Fruit fly (Drosophila melanogaster): ENCODE data around the gene glo.
A peak's percentile ranks its signal among the peaks of the same experiment; 100 is the strongest.

The glo gene

dm6 chr3R:11786695-11787226 lies 32.5 kb downstream of the glo start, which contains the start of the genes prd1 and HisCl1 (continued):
- TF ChIP-seq pzg (GFP tag; optimal IDR thresholded peaks at IDR 0.05) (peak; percentile 69), CG9876 (GFP tag; optimal IDR thresholded peaks at IDR 0.05) (peak; percentile 33), CG10431 (GFP tag; optimal IDR thresholded peaks at IDR 0.05) (no peak), CG8281 (tag; optimal IDR thresholded peaks at IDR 0.05) (peak; percentile 60), MESR4 (GFP tag; optimal IDR thresholded peaks at IDR 0.05) (no peak), Sin3A (optimal IDR thresholded peaks at IDR 0.05) (peak; percentile 72), Meics (GFP tag; optimal IDR thresholded peaks at IDR 0.05) (peak; percentile 79), seq (GFP tag; IDR thresholded peaks at IDR 0.05) (no peak), CG13624 (GFP tag; optimal IDR thresholded peaks at IDR 0.05) (peak; percentile 74), CG13287 (GFP tag; IDR thresholded peaks at IDR 0.05; ENCODE audit: partially characterized antibody) (peak; percentile 38; the same call in 1 of the 2 replicates), CG16779 (GFP tag; IDR thresholded peaks at IDR 0.05) (no peak), MTF-1 (GFP tag; optimal IDR thresholded peaks at IDR 0.05; ENCODE audit: borderline replicate concordance) (peak; percentile 54), CG6254 (GFP tag; optimal IDR thresholded peaks at IDR 0.05) (peak; percentile 43), CG3847 (GFP tag; IDR thresholded peaks at IDR 0.05) (peak; percentile 76), gfzf (GFP tag; optimal IDR thresholded peaks at IDR 0.05) (peak; percentile 19), CG18599 (GFP tag; optimal IDR thresholded peaks at IDR 0.05) (no peak), twi (tag; optimal IDR thresholded peaks at IDR 0.05) (peak; percentile 52), wek (GFP tag; optimal IDR thresholded peaks at IDR 0.05) (no peak), CHES-1-like (GFP tag; optimal IDR thresholded peaks at IDR 0.05) (peak; percentile 62), zfh1 (GFP tag; IDR thresholded peaks at IDR 0.05) (peak; percentile 50; the same call in 1 of the 3 replicates), E2f2 (GFP tag; IDR thresholded peaks at IDR 0.05) (peak; percentile 82), CG7928 (GFP tag; optimal IDR thresholded peaks at IDR 0.05) (no peak), wor (GFP tag; IDR thresholded peaks at IDR 0.05) (no peak), NC2β (GFP tag; optimal IDR thresholded peaks at IDR 0.05) (peak; percentile 49), Sry-δ (GFP tag; optimal IDR thresholded peaks at IDR 0.05) (peak; percentile 31), CG34224 (GFP tag; IDR thresholded peaks at IDR 0.05; ENCODE audit: partially characterized antibody) (no peak), gcm (GFP tag; optimal IDR thresholded peaks at IDR 0.05) (no peak), Hand (GFP tag; optimal IDR thresholded peaks at IDR 0.05) (no peak), CG2116 (GFP tag; optimal IDR thresholded peaks at IDR 0.05) (peak; percentile 72), fd96Cb (tag; optimal IDR thresholded peaks at IDR 0.05) (peak; percentile 70), CG15269 (tag; optimal IDR thresholded peaks at IDR 0.05) (no peak), Rfx (GFP tag; IDR thresholded peaks at IDR 0.05) (peak; percentile 79), CkIIα-i1 (GFP tag; IDR thresholded peaks at IDR 0.05) (no peak), CG3281 (GFP tag; optimal IDR thresholded peaks at IDR 0.05) (peak; percentile 71), CG10565 (GFP tag; optimal IDR thresholded peaks at IDR 0.05) (no peak), CG31388 (GFP tag; optimal IDR thresholded peaks at IDR 0.05) (no peak), CG12769 (tag; optimal IDR thresholded peaks at IDR 0.05) (no peak), CG8765 (GFP tag; IDR thresholded peaks at IDR 0.05) (peak; percentile 21; the same call in 1 of the 2 replicates), Max (GFP tag; optimal IDR thresholded peaks at IDR 0.05) (peak; percentile 64), Nf-YA (GFP tag; IDR thresholded peaks at IDR 0.05) (no peak), fd102C (GFP tag; optimal IDR thresholded peaks at IDR 0.05) (no peak), sens (GFP tag) (peak; percentile 93), Ada2b (GFP tag; IDR thresholded peaks at IDR 0.05) (no peak), salm (tag; optimal IDR thresholded peaks at IDR 0.05) (peak; percentile 44), HLH4C (GFP tag; IDR thresholded peaks at IDR 0.05; ENCODE audit: partially characterized antibody) (no peak), Abd-B (GFP tag; optimal IDR thresholded peaks at IDR 0.05) (peak; percentile 87), tna (GFP tag; IDR thresholded peaks at IDR 0.05; ENCODE audit: partially characterized antibody) (no peak), CG13894 (tag; optimal IDR thresholded peaks at IDR 0.05) (no peak), psq (GFP tag; optimal IDR thresholded peaks at IDR 0.05) (no peak), Blimp-1 (GFP tag; optimal IDR thresholded peaks at IDR 0.05) (no peak)
